Worm (Caenorhabditis elegans): Measurements from ENCODE around the gene F28C10.1.

F28C10.1 gene

DNA sequence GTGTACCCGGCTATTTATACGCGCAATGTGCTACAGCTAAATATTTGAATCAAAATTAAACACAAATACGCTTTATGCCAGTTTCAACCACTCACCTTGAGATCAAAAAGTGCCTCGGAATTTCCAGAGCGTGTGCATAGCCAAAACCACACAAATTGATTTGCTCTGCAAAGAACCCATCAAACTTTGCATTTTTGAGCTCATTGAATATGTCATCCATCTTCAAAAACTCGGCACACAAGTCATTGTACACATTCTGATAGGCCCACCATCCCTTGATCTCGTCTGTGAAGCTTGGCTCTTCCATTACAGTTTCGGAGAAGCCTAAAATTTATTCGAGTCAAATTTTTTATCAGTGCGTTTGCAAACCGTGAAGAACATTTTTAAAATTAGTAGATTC is 13.5 kb upstream of the F28C10.1 start:
- TF ChIP-seq nhr-12 (tag; optimal IDR thresholded peaks at IDR 0.05) = no peak
- no peak for TF ChIP-seq lin-13 (tag; optimal IDR thresholded peaks at IDR 0.05)
- TF ChIP-seq M03D4.4 (tag; optimal IDR thresholded peaks at IDR 0.05) = no peak
- TF ChIP-seq lsy-2 (tag; optimal IDR thresholded peaks at IDR 0.05) = no peak
- no peak for TF ChIP-seq flh-1 (GFP tag; optimal IDR thresholded peaks at IDR 0.05)
- no peak for TF ChIP-seq lin-32 (GFP tag; optimal IDR thresholded peaks at IDR 0.05)
- no peak for TF ChIP-seq drap-1 (GFP tag; optimal IDR thresholded peaks at IDR 0.05)
- no peak for TF ChIP-seq mls-2 (tag; optimal IDR thresholded peaks at IDR 0.05)

DNA sequence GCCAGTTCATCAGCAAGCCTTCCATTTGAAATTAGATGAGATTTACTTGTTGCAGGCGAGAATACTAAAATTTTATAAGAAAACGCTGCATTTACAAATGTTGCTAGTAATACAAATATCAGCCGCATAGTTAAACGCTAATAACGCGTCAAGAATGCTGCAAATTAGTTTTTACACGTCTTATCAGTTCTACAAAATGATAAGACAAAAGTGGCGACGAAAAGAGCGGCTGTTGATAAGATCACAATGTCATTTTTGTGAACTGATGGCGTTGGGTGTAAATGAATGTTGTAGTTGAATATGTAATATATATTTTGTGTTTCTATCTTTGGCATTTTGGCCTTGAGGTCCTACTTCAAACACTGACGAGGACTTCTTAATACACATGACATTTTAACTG is 12.9 kb upstream of the F28C10.1 start, which contains the start of gene ugt-46:
ugt-46 (minus strand) TSS at position 279 of the 400 bp plus-strand sequence.
- TF ChIP-seq nhr-12 (tag; optimal IDR thresholded peaks at IDR 0.05) (no peak), ces-1 (GFP tag; optimal IDR thresholded peaks at IDR 0.05) (no peak), nhr-2 (tag; optimal IDR thresholded peaks at IDR 0.05) (no peak), lin-13 (tag; optimal IDR thresholded peaks at IDR 0.05) (no peak), ham-2 (GFP tag; optimal IDR thresholded peaks at IDR 0.05) (no peak), unc-120 (tag; optimal IDR thresholded peaks at IDR 0.05; ENCODE audit: poor library complexity, severe bottlenecking) (no peak), nhr-76 (tag; optimal IDR thresholded peaks at IDR 0.05) (no peak), unc-39 (tag; optimal IDR thresholded peaks at IDR 0.05) (no peak), blmp-1 (tag; optimal IDR thresholded peaks at IDR 0.05) (no peak), mep-1 (tag; optimal IDR thresholded peaks at IDR 0.05) (no peak), lsy-2 (tag; optimal IDR thresholded peaks at IDR 0.05) (no peak), nhr-237 (tag; optimal IDR thresholded peaks at IDR 0.05) (no peak), zip-8 (tag; optimal IDR thresholded peaks at IDR 0.05) (no peak), snpc-4 (tag; optimal IDR thresholded peaks at IDR 0.05) (no peak), nhr-28 (tag; optimal IDR thresholded peaks at IDR 0.05) (no peak), unc-62 (GFP tag; optimal IDR thresholded peaks at IDR 0.05) (no peak), elt-1 (tag; optimal IDR thresholded peaks at IDR 0.05; ENCODE audit: borderline replicate concordance, insufficient read depth) (no peak)

DNA sequence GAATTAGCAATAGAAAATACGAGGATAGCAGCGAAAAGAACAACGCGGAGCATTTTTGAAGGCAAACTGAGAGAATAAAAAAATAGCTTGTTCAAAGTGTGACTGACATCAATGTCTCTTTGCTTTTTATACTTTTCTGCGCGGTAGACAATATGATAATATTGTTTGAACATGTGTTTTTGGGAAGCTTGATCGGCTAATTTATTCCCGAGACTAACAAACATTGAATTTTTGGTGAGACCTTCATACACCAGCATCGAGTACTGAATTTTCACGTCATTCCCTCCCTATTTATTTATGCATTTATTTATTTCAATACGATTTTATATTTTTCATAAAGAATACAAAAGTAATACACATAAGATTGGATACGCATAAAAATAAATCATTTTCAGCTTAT is 12.0 kb upstream of the F28C10.1 start, which contains the start of gene B0310.6:
B0310.6 (minus strand) TSS at position 101 of the 400 bp plus-strand sequence.
- TF ChIP-seq mls-2 (tag; optimal IDR thresholded peaks at IDR 0.05) (no peak), nhr-76 (tag; optimal IDR thresholded peaks at IDR 0.05) (no peak), unc-62 (GFP tag; optimal IDR thresholded peaks at IDR 0.05) (no peak), ces-1 (GFP tag; optimal IDR thresholded peaks at IDR 0.05) (no peak), cnd-1 (tag; optimal IDR thresholded peaks at IDR 0.05) (no peak), blmp-1 (tag; optimal IDR thresholded peaks at IDR 0.05) (no peak), nhr-28 (tag; optimal IDR thresholded peaks at IDR 0.05) (no peak), elt-3 (tag; optimal IDR thresholded peaks at IDR 0.05) (no peak), hlh-1 (tag; optimal IDR thresholded peaks at IDR 0.05) (no peak), flh-1 (GFP tag; optimal IDR thresholded peaks at IDR 0.05) (no peak), ham-2 (GFP tag; optimal IDR thresholded peaks at IDR 0.05) (no peak)

DNA sequence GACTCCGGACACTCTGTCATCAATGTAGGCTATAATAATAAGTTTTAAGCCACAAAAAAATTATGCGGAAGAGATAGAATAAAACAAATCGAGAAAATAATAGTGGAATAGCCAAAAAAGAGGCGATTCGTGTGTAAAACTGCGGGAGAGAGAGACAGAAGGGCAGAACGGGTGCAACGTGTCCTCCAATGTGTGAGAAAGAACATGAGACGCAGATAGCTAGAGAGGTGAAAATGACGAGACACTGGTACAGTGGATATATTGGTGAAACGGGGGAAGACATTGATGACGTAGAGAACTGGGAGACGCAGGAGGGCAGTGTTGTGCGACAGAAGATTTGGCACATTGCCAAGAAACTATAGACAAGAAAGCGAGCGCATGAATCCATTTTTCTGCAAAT is 7.2 kb upstream of the F28C10.1 start, which contains the start of gene F28C10.3:
F28C10.3 (minus strand) TSS at position 101 of the 400 bp plus-strand sequence.
- peak; percentile 37 for TF ChIP-seq mls-2 (tag; optimal IDR thresholded peaks at IDR 0.05)
- peak; percentile 71 for TF ChIP-seq ces-1 (GFP tag; optimal IDR thresholded peaks at IDR 0.05)
- peak; percentile 15 for TF ChIP-seq ceh-43 (GFP tag; optimal IDR thresholded peaks at IDR 0.05)
- peak; percentile 16 for TF ChIP-seq nhr-2 (tag; optimal IDR thresholded peaks at IDR 0.05)
- TF ChIP-seq nhr-237 (tag; optimal IDR thresholded peaks at IDR 0.05) = peak; percentile 58
- TF ChIP-seq sptf-1 (tag; optimal IDR thresholded peaks at IDR 0.05) = peak; percentile 18
- no peak for TF ChIP-seq elt-3 (tag; optimal IDR thresholded peaks at IDR 0.05)
- peak; percentile 31 for TF ChIP-seq lin-13 (tag; optimal IDR thresholded peaks at IDR 0.05)
- no peak for TF ChIP-seq nhr-28 (tag; optimal IDR thresholded peaks at IDR 0.05)
- peak; percentile 86 for TF ChIP-seq ceh-39 (tag; optimal IDR thresholded peaks at IDR 0.05)
- peak; percentile 82 for TF ChIP-seq unc-62 (GFP tag; optimal IDR thresholded peaks at IDR 0.05)
- TF ChIP-seq pha-4 (tag; optimal IDR thresholded peaks at IDR 0.05) = peak; percentile 49
- no peak for TF ChIP-seq elt-1 (tag; optimal IDR thresholded peaks at IDR 0.05; ENCODE audit: borderline replicate concordance, insufficient read depth)
- TF ChIP-seq mep-1 (tag; optimal IDR thresholded peaks at IDR 0.05) = peak; percentile 42
- peak; percentile 45 for TF ChIP-seq lsy-2 (tag; optimal IDR thresholded peaks at IDR 0.05)
- no peak for TF ChIP-seq ztf-11 (tag; optimal IDR thresholded peaks at IDR 0.05)
- TF ChIP-seq hlh-1 (tag; optimal IDR thresholded peaks at IDR 0.05) = peak; percentile 11
- peak; percentile 19 for TF ChIP-seq ham-2 (GFP tag; optimal IDR thresholded peaks at IDR 0.05)
- no peak for TF ChIP-seq zip-8 (tag; optimal IDR thresholded peaks at IDR 0.05)
- peak; percentile 62 for TF ChIP-seq unc-120 (tag; optimal IDR thresholded peaks at IDR 0.05; ENCODE audit: poor library complexity, severe bottlenecking)
- TF ChIP-seq flh-1 (GFP tag; optimal IDR thresholded peaks at IDR 0.05) = no peak
- peak; percentile 23 for TF ChIP-seq cnd-1 (tag; optimal IDR thresholded peaks at IDR 0.05)

DNA sequence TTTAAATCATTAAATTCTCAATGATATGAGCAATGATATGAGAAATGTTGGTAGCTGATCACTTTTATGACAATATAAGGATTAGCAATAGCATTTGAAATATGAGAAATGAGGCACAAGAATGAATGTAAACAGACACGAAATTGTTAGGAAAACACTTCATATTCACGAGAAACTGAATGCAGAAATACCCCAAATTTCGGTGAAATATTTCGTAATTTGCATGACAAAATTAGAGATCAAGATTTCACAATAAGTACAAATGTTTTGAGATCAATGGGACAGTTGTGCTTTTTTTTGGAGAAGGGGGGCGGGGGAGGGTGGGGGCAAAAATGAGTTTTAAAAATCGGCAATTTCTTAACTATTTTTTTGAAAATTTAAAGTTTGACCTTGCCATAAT is 6.5 kb upstream of the F28C10.1 start:
- no peak for TF ChIP-seq nhr-2 (tag; optimal IDR thresholded peaks at IDR 0.05)
- TF ChIP-seq unc-120 (tag; optimal IDR thresholded peaks at IDR 0.05; ENCODE audit: poor library complexity, severe bottlenecking) = no peak
- no peak for TF ChIP-seq tbx-8 (GFP tag; optimal IDR thresholded peaks at IDR 0.05)
- TF ChIP-seq mab-5 (tag; optimal IDR thresholded peaks at IDR 0.05) = no peak
- no peak for TF ChIP-seq mls-2 (tag; optimal IDR thresholded peaks at IDR 0.05)
- TF ChIP-seq ceh-43 (GFP tag; optimal IDR thresholded peaks at IDR 0.05) = no peak

Data from whole organism, mixed stage, embryonic.